Worm (Caenorhabditis elegans): ENCODE measurements around the gene gfm-1.

gfm-1 gene

DNA sequence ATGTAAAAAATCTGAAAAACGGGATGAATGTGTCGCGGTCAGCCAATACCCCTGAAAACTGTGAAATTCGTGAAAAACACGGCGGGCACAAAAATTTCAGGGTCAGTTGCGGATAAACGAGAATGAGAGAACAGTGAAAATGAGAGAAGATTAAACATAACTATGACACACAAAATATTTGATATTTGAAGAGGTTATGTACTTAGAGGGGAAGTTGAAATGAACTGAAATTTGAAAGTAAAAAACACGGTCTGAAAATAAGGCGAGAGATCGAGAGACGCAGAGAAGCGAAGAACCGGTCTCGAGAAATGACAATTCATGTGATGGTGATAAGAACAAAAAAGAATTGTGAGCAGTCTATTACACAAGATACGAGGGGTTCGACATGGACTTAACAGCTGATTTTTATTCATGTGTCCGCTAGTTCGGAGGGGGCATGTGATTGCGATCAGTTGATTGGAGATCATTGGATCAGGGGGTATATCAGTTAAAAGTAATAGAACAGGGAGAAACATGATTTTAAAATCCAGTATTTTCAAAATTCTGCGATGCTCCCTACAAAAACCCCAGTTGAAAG is 48.5 kb downstream of the gfm-1 start, which contains the start of gene moe-3 (continued):
- TF ChIP-seq nhr-102 (tag; optimal IDR thresholded peaks at IDR 0.05) (peak; percentile 9), ceh-20 (GFP tag; IDR thresholded peaks at IDR 0.05) (no peak), lin-29 (GFP tag; IDR thresholded peaks at IDR 0.05) (no peak), egl-27 (tag; optimal IDR thresholded peaks at IDR 0.05) (no peak), rbr-2 (tag; optimal IDR thresholded peaks at IDR 0.05) (no peak), php-3 (GFP tag; IDR thresholded peaks at IDR 0.05) (0 out of 2 replicates have a peak, but pooled peaks have one; percentile 25), attf-4 (tag; optimal IDR thresholded peaks at IDR 0.05) (no peak), nhr-237 (tag; optimal IDR thresholded peaks at IDR 0.05) (no peak), F26F4.8 (GFP tag; conservative IDR thresholded peaks at IDR 0.05) (no peak), lin-13 (GFP tag; optimal IDR thresholded peaks at IDR 0.05) (no peak), dmd-8 (GFP tag; IDR thresholded peaks at IDR 0.05) (no peak), nhr-10 (tag; optimal IDR thresholded peaks at IDR 0.05) (no peak), nhr-111 (GFP tag; optimal IDR thresholded peaks at IDR 0.05) (no peak), hlh-30 (tag; optimal IDR thresholded peaks at IDR 0.05; ENCODE audit: insufficient read depth) (peak; percentile 93), madf-9 (GFP tag; conservative IDR thresholded peaks at IDR 0.05) (no peak), daf-16 (GFP tag; optimal IDR thresholded peaks at IDR 0.05) (no peak), daf-16 (tag; optimal IDR thresholded peaks at IDR 0.05) (peak; percentile 63), ceh-28 (tag; optimal IDR thresholded peaks at IDR 0.05) (no peak), arid-1 (GFP tag; conservative IDR thresholded peaks at IDR 0.05) (no peak), madf-5 (GFP tag; IDR thresholded peaks at IDR 0.05) (no peak), ceh-32 (tag; optimal IDR thresholded peaks at IDR 0.05; ENCODE audit: poor library complexity) (no peak), nhr-28 (tag; optimal IDR thresholded peaks at IDR 0.05) (peak; percentile 61), mdt-29 (GFP tag; IDR thresholded peaks at IDR 0.05) (no peak), daf-19 (GFP tag; conservative IDR thresholded peaks at IDR 0.05) (no peak), ztf-11 (tag; optimal IDR thresholded peaks at IDR 0.05) (no peak), ZK546.5 (tag; optimal IDR thresholded peaks at IDR 0.05) (no peak), ceh-62 (tag; optimal IDR thresholded peaks at IDR 0.05) (no peak), snpc-1.2 (GFP tag; IDR thresholded peaks at IDR 0.05) (no peak), mes-2 (tag; optimal IDR thresholded peaks at IDR 0.05; ENCODE audit: poor library complexity, severe bottlenecking) (no peak), lin-39 (tag; optimal IDR thresholded peaks at IDR 0.05) (no peak), dpl-1 (GFP tag; optimal IDR thresholded peaks at IDR 0.05) (no peak), aha-1 (tag) (peak; percentile 53), mdl-1 (tag; optimal IDR thresholded peaks at IDR 0.05) (peak in 1 of 2 experiments; percentile 13), F44E2.7 (GFP tag; IDR thresholded peaks at IDR 0.05) (no peak), nhr-6 (tag; optimal IDR thresholded peaks at IDR 0.05) (no peak)

ce11 chrII:13167493-13167892 is 50.2 kb downstream of the gfm-1 start:
- no peak for TF ChIP-seq unc-62 (GFP tag; optimal IDR thresholded peaks at IDR 0.05 in 1 of 2)
- TF ChIP-seq unc-62 (tag; optimal IDR thresholded peaks at IDR 0.05), result no peak
- TF ChIP-seq lin-29 (GFP tag; IDR thresholded peaks at IDR 0.05), result no peak
- TF ChIP-seq nhr-10 (tag; optimal IDR thresholded peaks at IDR 0.05), result no peak
- no peak for TF ChIP-seq daf-16 (GFP tag; optimal IDR thresholded peaks at IDR 0.05)
- TF ChIP-seq daf-16 (tag; optimal IDR thresholded peaks at IDR 0.05), result no peak
- TF ChIP-seq sdz-12 (GFP tag; optimal IDR thresholded peaks at IDR 0.05), result no peak
- no peak for TF ChIP-seq lin-15B (tag; optimal IDR thresholded peaks at IDR 0.05)
- TF ChIP-seq aly-2 (tag; optimal IDR thresholded peaks at IDR 0.05), result no peak
- no peak for TF ChIP-seq rbr-2 (tag; optimal IDR thresholded peaks at IDR 0.05)
- TF ChIP-seq ZK337.2 (GFP tag; IDR thresholded peaks at IDR 0.05), result no peak
- TF ChIP-seq fos-1 (tag; optimal IDR thresholded peaks at IDR 0.05), result no peak
- TF ChIP-seq nhr-102 (tag; optimal IDR thresholded peaks at IDR 0.05), result no peak
- TF ChIP-seq lin-38 (GFP tag; IDR thresholded peaks at IDR 0.05), result no peak
- TF ChIP-seq mxl-3 (GFP tag; optimal IDR thresholded peaks at IDR 0.05), result peak; percentile 16
- no peak for TF ChIP-seq lim-7 (GFP tag; IDR thresholded peaks at IDR 0.05)
- no peak for TF ChIP-seq lin-13 (GFP tag; optimal IDR thresholded peaks at IDR 0.05)
- TF ChIP-seq lin-1 (GFP tag; IDR thresholded peaks at IDR 0.05), result no peak
- peak; percentile 38 for TF ChIP-seq nhr-28 (tag; optimal IDR thresholded peaks at IDR 0.05)
- no peak for TF ChIP-seq saeg-2 (GFP tag; IDR thresholded peaks at IDR 0.05)
- TF ChIP-seq ctbp-1 (GFP tag; IDR thresholded peaks at IDR 0.05), result no peak
- TF ChIP-seq lin-39 (tag; optimal IDR thresholded peaks at IDR 0.05), result no peak
- no peak for TF ChIP-seq ceh-32 (tag; optimal IDR thresholded peaks at IDR 0.05; ENCODE audit: poor library complexity)
- TF ChIP-seq F44E2.7 (GFP tag; IDR thresholded peaks at IDR 0.05), result no peak
- TF ChIP-seq tag-97 (GFP tag; IDR thresholded peaks at IDR 0.05), result no peak
- TF ChIP-seq hlh-11 (tag; optimal IDR thresholded peaks at IDR 0.05), result peak; percentile 52
- no peak for TF ChIP-seq mdl-1 (tag; optimal IDR thresholded peaks at IDR 0.05)
- TF ChIP-seq pqm-1 (tag; optimal IDR thresholded peaks at IDR 0.05), result no peak

Data from whole organism, L4 larva.